Fruit fly (Drosophila melanogaster): ENCODE measurements around the gene CG18178.

DNA sequence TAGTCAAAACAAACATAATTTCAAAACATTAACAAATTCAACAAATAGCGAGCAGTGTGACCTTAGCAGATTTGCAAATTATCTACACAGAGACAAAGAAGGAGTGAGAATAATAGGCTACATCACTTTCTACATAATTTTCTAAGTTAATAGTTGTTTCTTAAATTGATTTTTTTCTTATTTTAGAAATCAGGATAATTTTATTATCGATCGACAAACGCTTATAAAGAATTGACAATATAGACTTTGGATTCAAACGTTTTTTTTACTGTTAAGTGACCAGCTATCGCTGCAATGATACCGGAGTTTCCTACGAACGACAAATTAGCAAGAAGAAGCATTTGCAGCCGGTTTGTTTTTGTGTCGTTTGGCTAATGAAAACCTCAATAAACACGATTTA is 4.2 kb upstream of the CG18178 start, which contains the start of the genes nbs and defl:
- TF ChIP-seq CG11294 (GFP tag; IDR thresholded peaks at IDR 0.05) (peak; percentile 16; the same call in 1 of the 2 replicates), pdm3 (GFP tag; optimal IDR thresholded peaks at IDR 0.05) (no peak)
